Fruit fly (Drosophila melanogaster) whole organism, prepupa: Measurements from ENCODE around the gene CG7739.

Source experiments
- Blimp-1 ChIP-seq: fragments of 200-800 bp; sonication (Bioruptor generic); optimal IDR thresholded peaks from 3 replicates; lab custom pipeline; 2017; ENCODE audit warnings: missing biosample characterization, missing genetic modification characterization, mild to moderate bottlenecking, moderate library complexity, missing genetic modification reagents
- CG10631 ChIP-seq: fragments of 200-800 bp; sonication (Bioruptor generic); optimal IDR thresholded peaks from 2 replicates; lab custom pipeline; 2016; ENCODE audit warnings: missing biosample characterization, missing genetic modification characterization
- CG11294 ChIP-seq: fragments of 200-800 bp; sonication (Bioruptor generic); IDR thresholded peaks from 2 replicates; pipeline ENCODE4 v1.3.6; 2022; ENCODE audit warnings: missing biosample characterization, missing genetic modification characterization
- CG11762 ChIP-seq: fragments of 200-800 bp; sonication (Bioruptor generic); optimal IDR thresholded peaks from 3 replicates; lab custom pipeline; 2016; ENCODE audit warnings: missing biosample characterization, missing genetic modification characterization; ENCODE audit not compliant: insufficient read depth
- CG15336 ChIP-seq: fragments of 200-800 bp; sonication (Bioruptor generic); IDR thresholded peaks from 2 replicates; pipeline ENCODE4 v1.3.6; 2022; ENCODE audit warnings: missing biosample characterization, missing genetic modification characterization
- CG31627 ChIP-seq: fragments of 200-800 bp; sonication (Bioruptor generic); optimal IDR thresholded peaks from 3 replicates; lab custom pipeline; 2016; ENCODE audit warnings: missing biosample characterization, missing genetic modification characterization
- CG34406 ChIP-seq: fragments of 200-800 bp; sonication (Bioruptor generic); optimal IDR thresholded peaks from 3 replicates; lab custom pipeline; 2016; ENCODE audit warnings: missing biosample characterization, missing genetic modification characterization
- CG6792 ChIP-seq: fragments of 200-800 bp; sonication (Bioruptor generic); optimal IDR thresholded peaks from 3 replicates; lab custom pipeline; 2016; ENCODE audit warnings: missing biosample characterization, missing genetic modification characterization
- CG6808 ChIP-seq: fragments of 200-800 bp; sonication (Bioruptor generic); optimal IDR thresholded peaks from 3 replicates; lab custom pipeline; 2017; ENCODE audit warnings: missing biosample characterization, missing genetic modification characterization, mild to moderate bottlenecking, moderate library complexity, missing genetic modification reagents
- CG6854 ChIP-seq: fragments of 200-800 bp; sonication (Bioruptor generic); optimal IDR thresholded peaks from 2 replicates; lab custom pipeline; 2017; ENCODE audit warnings: missing biosample characterization, mild to moderate bottlenecking, missing genetic modification characterization
- CG7368 ChIP-seq: fragments of 200-800 bp; sonication (Bioruptor generic); optimal IDR thresholded peaks from 3 replicates; lab custom pipeline; 2016; ENCODE audit warnings: missing biosample characterization, missing genetic modification characterization
- CG8632 ChIP-seq: fragments of 200-800 bp; sonication (Bioruptor generic); optimal IDR thresholded peaks from 3 replicates; lab custom pipeline; 2016; ENCODE audit warnings: missing biosample characterization, missing genetic modification characterization
- CG9139 ChIP-seq: fragments of 200-800 bp; sonication (Bioruptor generic); optimal IDR thresholded peaks from 3 replicates; lab custom pipeline; 2017; ENCODE audit warnings: missing biosample characterization, mild to moderate bottlenecking, missing genetic modification characterization
- Eip75B ChIP-seq: fragments of 200-800 bp; sonication (Bioruptor generic); optimal IDR thresholded peaks from 3 replicates; lab custom pipeline; 2016; ENCODE audit warnings: missing biosample characterization, missing genetic modification characterization
- Eip78C ChIP-seq: fragments of 200-800 bp; sonication (Bioruptor generic); peaks from one replicate; lab custom pipeline; 2016; ENCODE audit warnings: missing biosample characterization, missing genetic modification characterization
- Eip93F ChIP-seq: fragments of 200-800 bp; sonication (Bioruptor generic); optimal IDR thresholded peaks from 2 replicates; lab custom pipeline; 2016; ENCODE audit warnings: missing biosample characterization, mild to moderate bottlenecking, missing genetic modification characterization
- Ets21C ChIP-seq: fragments of 200-800 bp; sonication (Bioruptor generic); optimal IDR thresholded peaks from 3 replicates; lab custom pipeline; 2016; ENCODE audit warnings: missing biosample characterization, missing genetic modification characterization
- Gug ChIP-seq: fragments of 200-800 bp; sonication (Bioruptor generic); IDR thresholded peaks from 2 replicates; pipeline ENCODE4 v1.3.6; 2022; ENCODE audit warnings: missing biosample characterization, missing genetic modification characterization
- Hr39 ChIP-seq: fragments of 200-800 bp; sonication (Bioruptor generic); optimal IDR thresholded peaks from 2 replicates; lab custom pipeline; 2016; ENCODE audit warnings: missing biosample characterization, missing genetic modification characterization
- Lpt ChIP-seq: fragments of 200-800 bp; sonication (Bioruptor generic); optimal IDR thresholded peaks from 3 replicates; lab custom pipeline; 2016; ENCODE audit warnings: missing biosample characterization, missing genetic modification characterization
- Met ChIP-seq: fragments of 200-800 bp; sonication (Bioruptor generic); optimal IDR thresholded peaks from 3 replicates; lab custom pipeline; 2016; ENCODE audit warnings: missing biosample characterization, missing genetic modification characterization
- OdsH ChIP-seq: fragments of 200-800 bp; sonication (Bioruptor generic); optimal IDR thresholded peaks from 3 replicates; lab custom pipeline; 2016; ENCODE audit warnings: missing biosample characterization, missing genetic modification characterization
- Sox14 ChIP-seq: fragments of 200-800 bp; sonication (Bioruptor generic); optimal IDR thresholded peaks from 3 replicates; lab custom pipeline; 2016; ENCODE audit warnings: missing biosample characterization, missing genetic modification characterization
- achi ChIP-seq: fragments of 200-800 bp; sonication (Bioruptor generic); optimal IDR thresholded peaks from 3 replicates; lab custom pipeline; 2016; ENCODE audit warnings: missing biosample characterization, missing genetic modification characterization
- cyc ChIP-seq: fragments of 200-800 bp; sonication (Bioruptor generic); optimal IDR thresholded peaks from 3 replicates; lab custom pipeline; 2016; ENCODE audit warnings: missing biosample characterization, missing genetic modification characterization
- dac ChIP-seq: fragments of 200-800 bp; sonication (Bioruptor generic); optimal IDR thresholded peaks from 2 replicates; lab custom pipeline; 2017; ENCODE audit warnings: missing biosample characterization, mild to moderate bottlenecking, missing genetic modification characterization
- dsx ChIP-seq: fragments of 200-800 bp; optimal IDR thresholded peaks from 3 replicates; lab custom pipeline; 2019; ENCODE audit warnings: missing biosample characterization, mild to moderate bottlenecking, missing genetic modification characterization, moderate library complexity; ENCODE audit not compliant: poor library complexity, severe bottlenecking
- esn ChIP-seq: fragments of 200-800 bp; sonication (Bioruptor generic); optimal IDR thresholded peaks from 2 replicates; lab custom pipeline; 2016; ENCODE audit warnings: missing biosample characterization, mild to moderate bottlenecking, missing genetic modification characterization, moderate library complexity
- fkh ChIP-seq: fragments of 200-800 bp; sonication (Bioruptor generic); optimal IDR thresholded peaks from 3 replicates; lab custom pipeline; 2017; ENCODE audit warnings: missing biosample characterization, mild to moderate bottlenecking, missing genetic modification characterization, moderate library complexity
- lz ChIP-seq: fragments of 200-800 bp; sonication (Bioruptor generic); optimal IDR thresholded peaks from 3 replicates; lab custom pipeline; 2016; ENCODE audit warnings: missing biosample characterization, missing genetic modification characterization
- ss ChIP-seq, 2 experiments: fragments of 200-800 bp; sonication (Bioruptor generic); optimal IDR thresholded peaks; 2 replicates in 1 of 2; 3 replicates in 1 of 2; lab custom pipeline; 2017 to 2018; ENCODE audit warnings: mild to moderate bottlenecking in 2 of 2, missing biosample characterization in 2 of 2, missing genetic modification characterization in 2 of 2, moderate library complexity in 1 of 2
- svp ChIP-seq: fragments of 200-800 bp; sonication (Bioruptor generic); peaks from one replicate; lab custom pipeline; 2016; ENCODE audit warnings: missing biosample characterization, missing genetic modification characterization
- topi ChIP-seq: fragments of 200-800 bp; sonication (Bioruptor generic); optimal IDR thresholded peaks from 3 replicates; lab custom pipeline; 2016; ENCODE audit warnings: missing biosample characterization, missing genetic modification characterization
- vri ChIP-seq: fragments of 200-800 bp; sonication (Bioruptor generic); optimal IDR thresholded peaks from 3 replicates; lab custom pipeline; 2016; ENCODE audit warnings: missing biosample characterization, mild to moderate bottlenecking, missing genetic modification characterization

Gene CG7739

DNA sequence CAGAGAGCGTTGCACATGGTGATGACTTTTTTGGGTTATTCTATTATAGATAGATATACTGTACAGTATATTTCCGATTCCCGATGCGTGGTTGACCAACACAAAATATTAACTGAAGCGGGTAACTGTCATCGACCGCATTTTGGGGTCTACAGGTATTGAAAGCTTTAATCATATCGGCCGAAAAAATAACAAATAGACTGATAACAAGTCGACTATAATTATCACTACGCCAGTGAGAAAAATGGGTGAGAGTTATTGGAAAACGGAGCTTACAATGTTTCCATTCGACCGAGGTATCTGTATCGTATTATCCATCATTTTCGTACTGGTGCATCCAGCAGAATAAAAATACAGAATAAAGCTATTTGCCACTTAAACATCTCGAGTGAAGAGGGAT is 44.5 kb downstream of the CG7739 start:
- TF ChIP-seq Eip75B (GFP tag; lab: Kevin White, UChicago) (no peak), CG11762 (GFP tag; lab: Kevin White, UChicago) (no peak), CG6854 (GFP tag; lab: Kevin White, UChicago) (no peak), vri (GFP tag; lab: Kevin White, UChicago) (peak; percentile 38)
- TF ChIP-seq, all 60 proteins: peak for 1

DNA sequence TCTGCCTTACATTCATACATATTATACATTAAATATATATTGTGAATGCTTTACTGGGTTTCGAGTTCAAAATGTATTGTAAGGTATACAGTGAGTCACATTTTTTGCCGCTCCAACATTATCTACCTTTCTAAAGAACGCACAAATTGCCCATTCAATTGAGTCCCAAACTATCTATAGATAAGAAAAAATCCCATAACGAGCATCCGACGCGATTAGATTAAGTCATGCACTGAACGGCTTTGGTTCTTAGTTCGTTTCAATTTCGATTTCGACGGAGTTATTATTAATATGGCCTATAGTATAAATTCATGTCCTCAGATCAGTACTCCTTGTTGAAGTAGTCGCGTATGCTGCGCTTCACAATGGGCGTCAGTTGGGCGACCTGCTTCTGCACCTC is 45.4 kb downstream of the CG7739 start:
- TF ChIP-seq CG34406: no peak
- TF ChIP-seq OdsH (GFP tag; lab: Kevin White, UChicago): no peak
- TF ChIP-seq Gug (GFP tag; lab: Robert Waterston, UW): no peak
- TF ChIP-seq CG6792 (GFP tag; lab: Kevin White, UChicago): no peak
- TF ChIP-seq CG6808: no peak
- no peak for TF ChIP-seq Hr39 (GFP tag; lab: Kevin White, UChicago)
- no peak for TF ChIP-seq Blimp-1 (GFP tag; lab: Kevin White, UChicago)
- TF ChIP-seq dac (GFP tag; lab: Kevin White, UChicago): no peak
- TF ChIP-seq CG11294 (GFP tag; lab: Robert Waterston, UW): no peak
- no peak for TF ChIP-seq CG31627 (GFP tag; lab: Kevin White, UChicago)
- TF ChIP-seq svp (GFP tag; lab: Kevin White, UChicago): no peak
- TF ChIP-seq esn (GFP tag; lab: Kevin White, UChicago): no peak
- no peak for TF ChIP-seq CG7368 (GFP tag; lab: Kevin White, UChicago)
- no peak for TF ChIP-seq vri (GFP tag; lab: Kevin White, UChicago)
- TF ChIP-seq achi (GFP tag; lab: Kevin White, UChicago): no peak

DNA sequence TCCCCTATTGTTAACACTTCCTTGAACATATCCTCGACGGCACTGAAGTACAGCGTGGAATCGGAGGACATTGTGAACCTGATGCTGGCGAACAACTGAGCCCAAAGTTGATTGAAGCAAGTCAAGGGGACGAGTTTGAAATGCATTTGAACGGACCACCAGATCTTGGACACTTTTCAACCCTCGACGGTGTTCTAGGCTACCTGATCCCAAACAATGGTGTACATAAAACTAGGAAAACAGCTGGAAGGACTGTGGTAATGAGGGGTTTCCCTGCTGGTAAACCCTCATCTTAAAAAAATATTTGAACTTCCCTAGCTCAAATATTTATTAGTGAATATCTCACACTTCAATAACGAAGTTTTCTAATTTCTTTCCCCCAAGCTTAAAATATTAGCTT is 45.9 kb downstream of the CG7739 start, which contains the start of gene CG13454:
Gene CG13454, minus strand, starts transcription at position 101 of the 400 bp plus-strand sequence.
- TF ChIP-seq CG8632 (GFP tag; lab: Kevin White, UChicago): no peak
- TF ChIP-seq Ets21C (GFP tag; lab: Kevin White, UChicago): no peak
- TF ChIP-seq topi: no peak
- no peak for TF ChIP-seq Sox14 (GFP tag; lab: Kevin White, UChicago)
- TF ChIP-seq CG11762 (GFP tag; lab: Kevin White, UChicago): no peak
- no peak for TF ChIP-seq CG10631 (GFP tag; lab: Kevin White, UChicago)
- no peak for TF ChIP-seq Eip75B (GFP tag; lab: Kevin White, UChicago)
- TF ChIP-seq ss (GFP tag; optimal IDR thresholded peaks at IDR 0.05; lab: Kevin White, UChicago): no peak
- no peak for TF ChIP-seq svp (GFP tag; lab: Kevin White, UChicago)
- TF ChIP-seq cyc: no peak
- TF ChIP-seq dac (GFP tag; lab: Kevin White, UChicago): no peak
- no peak for TF ChIP-seq esn (GFP tag; lab: Kevin White, UChicago)
- no peak for TF ChIP-seq Met
- TF ChIP-seq CG9139: no peak
- no peak for TF ChIP-seq CG31627 (GFP tag; lab: Kevin White, UChicago)
- no peak for TF ChIP-seq Eip93F (GFP tag; lab: Kevin White, UChicago)
- TF ChIP-seq dsx (GFP tag; lab: Kevin White, UChicago): no peak
- TF ChIP-seq Blimp-1 (GFP tag; lab: Kevin White, UChicago): no peak

DNA sequence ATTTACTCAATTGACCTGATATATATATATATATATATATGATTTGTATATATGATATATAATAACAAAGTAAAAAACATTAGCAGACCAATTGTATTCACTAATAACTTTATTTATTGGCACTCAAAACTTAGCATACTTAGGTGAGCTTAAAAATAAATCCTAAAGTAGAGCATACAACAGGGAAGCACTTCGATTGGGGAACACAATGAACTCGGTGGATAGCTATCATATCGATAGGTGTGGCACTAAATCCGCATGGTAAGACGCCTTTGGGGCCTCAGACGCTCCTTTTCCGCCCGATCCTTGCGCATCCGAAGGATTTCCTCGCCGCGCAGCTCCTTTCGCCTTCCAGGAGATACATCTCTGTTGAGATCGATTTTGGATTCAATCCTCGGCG is 46.4 kb downstream of the CG7739 start:
- TF ChIP-seq lz (GFP tag; lab: Kevin White, UChicago): no peak
- TF ChIP-seq Hr39 (GFP tag; lab: Kevin White, UChicago): no peak
- TF ChIP-seq, all 60 proteins: peak for 0

DNA sequence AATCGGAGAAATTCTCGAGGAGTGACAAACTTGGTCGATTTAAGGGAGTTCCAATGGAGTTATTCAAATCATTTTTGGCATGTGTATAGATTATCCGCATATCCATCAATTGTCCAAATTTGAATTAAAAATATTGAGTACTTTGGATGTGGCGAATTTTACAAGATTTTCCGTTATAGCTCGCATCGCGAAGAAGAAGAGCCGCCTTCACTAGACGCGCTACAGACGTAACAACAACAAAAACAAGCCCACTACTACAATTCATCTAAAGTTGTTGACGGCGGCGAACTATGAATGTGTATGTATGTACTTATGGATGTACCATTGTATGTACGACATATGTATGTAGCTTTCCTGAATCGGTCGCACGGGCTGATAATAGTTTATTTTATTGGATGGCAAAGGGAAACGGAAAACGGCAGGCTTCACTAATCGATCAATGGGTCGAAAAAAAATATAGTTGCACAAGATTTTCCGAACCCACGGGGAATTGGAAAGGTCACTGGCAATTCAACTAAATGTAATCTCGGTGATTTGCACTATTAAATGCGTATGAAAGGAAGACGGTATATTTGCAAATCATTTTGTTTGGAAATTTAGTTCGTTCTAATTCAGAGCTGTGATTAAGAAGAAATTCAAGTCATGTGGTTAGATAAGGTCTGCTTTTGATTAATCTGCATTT is 47.9 kb downstream of the CG7739 start:
- TF ChIP-seq Lpt (GFP tag; lab: Kevin White, UChicago) (peak; percentile 17), dac (GFP tag; lab: Kevin White, UChicago) (no peak), Eip78C (GFP tag; lab: Kevin White, UChicago) (peak; percentile 11), fkh (GFP tag; lab: Kevin White, UChicago) (no peak), OdsH (GFP tag; lab: Kevin White, UChicago) (no peak), topi (no peak), CG15336 (GFP tag; lab: Robert Waterston, UW) (peak; percentile 22; the same call in 1 of the 2 replicates), CG6854 (GFP tag; lab: Kevin White, UChicago) (no peak)
